Worm (Caenorhabditis elegans) whole organism, L2 larva: ENCODE results near the gene T20B12.3.

ENCODE experiments used
- F13H6.1 ChIP-seq: sonication (generic microtip); optimal IDR thresholded peaks from 2 replicates; lab custom pipeline; 2016; ENCODE audit warnings: missing genetic modification characterization, missing compliant biosample characterization
- R02D3.7 ChIP-seq: fragments of 150-350 bp; optimal IDR thresholded peaks from 2 replicates; lab custom pipeline; 2014; ENCODE audit warnings: missing biosample characterization, missing genetic modification characterization
- blmp-1 ChIP-seq: sonication (generic microtip); optimal IDR thresholded peaks from 2 replicates; lab custom pipeline; 2017; ENCODE audit warnings: missing genetic modification characterization, mild to moderate bottlenecking, missing compliant biosample characterization, antibody characterized with exemption, moderate library complexity; ENCODE audit not compliant: insufficient read depth
- elt-1 ChIP-seq: fragments of 150-350 bp; optimal IDR thresholded peaks from 2 replicates; lab custom pipeline; 2014; ENCODE audit warnings: missing biosample characterization, missing genetic modification characterization
- elt-3 ChIP-seq: sonication (generic microtip); optimal IDR thresholded peaks from 2 replicates; lab custom pipeline; 2017; ENCODE audit warnings: missing biosample characterization, missing genetic modification characterization
- lin-13 ChIP-seq: fragments of 150-350 bp; optimal IDR thresholded peaks from 2 replicates; lab custom pipeline; 2014; ENCODE audit warnings: missing biosample characterization, missing genetic modification reagents, missing genetic modification characterization
- lsy-2 ChIP-seq, 2 experiments: fragments of 150-350 bp in 1 of 2; sonication (generic microtip) in 1 of 2; optimal IDR thresholded peaks; 2 replicates each; lab custom pipeline; 2014 to 2017; ENCODE audit warnings: missing biosample characterization in 2 of 2, missing genetic modification characterization in 2 of 2
- mab-5 ChIP-seq: fragments of 150-350 bp; optimal IDR thresholded peaks from 2 replicates; lab custom pipeline; 2014; ENCODE audit warnings: missing biosample characterization, missing genetic modification characterization
- nhr-77 ChIP-seq: fragments of 150-350 bp; optimal IDR thresholded peaks from 2 replicates; lab custom pipeline; 2014; ENCODE audit warnings: missing biosample characterization, missing genetic modification characterization
- sma-3 ChIP-seq: sonication (generic microtip); optimal IDR thresholded peaks from 2 replicates; lab custom pipeline; 2016; ENCODE audit warnings: missing genetic modification reagents, missing genetic modification characterization, missing compliant biosample characterization
- ztf-11 ChIP-seq: sonication (generic microtip); optimal IDR thresholded peaks from 2 replicates; lab custom pipeline; 2017; ENCODE audit warnings: missing biosample characterization, missing genetic modification characterization

- TF ChIP-seq ztf-11 (tag; lab: Kevin White, UChicago) (no peak), nhr-77 (tag; lab: Kevin White, UChicago) (no peak), lsy-2 (tag; optimal IDR thresholded peaks at IDR 0.05; lab: Kevin White, UChicago) (no peak), R02D3.7 (no peak), sma-3 (GFP tag; lab: Kevin White, UChicago) (no peak), elt-3 (no peak), F13H6.1 (tag; lab: Kevin White, UChicago) (no peak), blmp-1 (tag; lab: Kevin White, UChicago) (no peak), mab-5 (no peak), lin-13 (GFP tag; lab: Kevin White, UChicago) (no peak), elt-1 (no peak)
Observed at ce11 chrIII:7353871-7354270, 28.0 kb upstream of the T20B12.3 start, which contains the start of gene F08F8.9.
